Worm (Caenorhabditis elegans): ENCODE results near the gene bath-42.

The bath-42 gene

ce11 chrIII:8185130-8185529, 21.9 kb upstream of the bath-42 start:
- TF ChIP-seq lin-11 (tag; optimal IDR thresholded peaks at IDR 0.05) (no peak), aly-2 (tag; optimal IDR thresholded peaks at IDR 0.05) (no peak), ztf-11 (tag; optimal IDR thresholded peaks at IDR 0.05) (no peak), unc-55 (GFP tag; optimal IDR thresholded peaks at IDR 0.05) (no peak), nhr-6 (tag; optimal IDR thresholded peaks at IDR 0.05) (no peak), fos-1 (tag; optimal IDR thresholded peaks at IDR 0.05) (no peak), nhr-25 (tag; optimal IDR thresholded peaks at IDR 0.05) (no peak), mab-5 (tag; optimal IDR thresholded peaks at IDR 0.05) (no peak), alr-1 (tag; optimal IDR thresholded peaks at IDR 0.05) (no peak), Y55F3AM.14 (GFP tag; optimal IDR thresholded peaks at IDR 0.05) (no peak), ceh-16 (tag; optimal IDR thresholded peaks at IDR 0.05) (no peak), ceh-82 (tag; optimal IDR thresholded peaks at IDR 0.05) (no peak), nhr-77 (tag; optimal IDR thresholded peaks at IDR 0.05) (no peak), peb-1 (tag; optimal IDR thresholded peaks at IDR 0.05) (no peak), ztf-4 (tag; optimal IDR thresholded peaks at IDR 0.05) (no peak), nhr-11 (tag; optimal IDR thresholded peaks at IDR 0.05) (no peak), nhr-12 (tag; optimal IDR thresholded peaks at IDR 0.05) (no peak), crh-2 (tag; optimal IDR thresholded peaks at IDR 0.05) (no peak)

DNA sequence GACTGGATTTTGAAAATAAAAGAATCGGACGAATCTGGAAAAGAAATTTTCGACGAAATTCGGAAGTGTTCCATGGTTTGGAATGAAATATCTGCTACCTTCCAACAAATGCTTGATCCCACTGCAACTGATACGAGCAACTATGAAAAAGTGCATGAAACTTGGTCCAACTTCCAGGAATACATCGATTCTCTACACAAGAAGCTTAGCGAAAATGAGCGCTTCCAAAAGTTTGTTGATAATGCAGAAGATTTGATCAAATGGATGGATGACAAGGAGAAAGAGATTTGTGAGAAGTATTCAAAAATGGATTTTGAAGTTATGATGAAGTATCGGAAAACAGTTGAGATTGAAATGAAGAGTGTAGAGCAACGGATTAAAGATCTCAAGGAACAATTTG, 19.4 kb upstream of the bath-42 start:
- TF ChIP-seq nhr-6 (tag; optimal IDR thresholded peaks at IDR 0.05) (no peak), zag-1 (tag; optimal IDR thresholded peaks at IDR 0.05) (no peak), nhr-77 (tag; optimal IDR thresholded peaks at IDR 0.05) (no peak), elt-3 (tag; optimal IDR thresholded peaks at IDR 0.05) (no peak), ceh-82 (tag; optimal IDR thresholded peaks at IDR 0.05) (no peak), gmeb-1 (tag; optimal IDR thresholded peaks at IDR 0.05) (no peak), nhr-25 (tag; optimal IDR thresholded peaks at IDR 0.05) (no peak), R02D3.7 (tag; optimal IDR thresholded peaks at IDR 0.05) (no peak), nhr-11 (tag; optimal IDR thresholded peaks at IDR 0.05) (no peak), lin-11 (tag; optimal IDR thresholded peaks at IDR 0.05) (no peak), nhr-237 (tag; optimal IDR thresholded peaks at IDR 0.05) (no peak), sma-9 (GFP tag; optimal IDR thresholded peaks at IDR 0.05) (no peak), sma-9 (tag; optimal IDR thresholded peaks at IDR 0.05) (no peak), mdl-1 (tag; optimal IDR thresholded peaks at IDR 0.05) (no peak), ceh-16 (tag; optimal IDR thresholded peaks at IDR 0.05) (no peak), unc-55 (GFP tag; optimal IDR thresholded peaks at IDR 0.05) (no peak), blmp-1 (tag; optimal IDR thresholded peaks at IDR 0.05; ENCODE audit: insufficient read depth) (no peak), snpc-4 (tag; optimal IDR thresholded peaks at IDR 0.05) (no peak)

ce11 chrIII:8181581-8181980, 18.4 kb upstream of the bath-42 start, which contains the start of gene spc-2:
TSS of gene spc-2 (plus strand) at chrIII:8181881.
- no peak for TF ChIP-seq C34F6.9 (tag; optimal IDR thresholded peaks at IDR 0.05)

ce11 chrIII:8178924-8179323, 15.7 kb upstream of the bath-42 start, which contains the start of gene C50C3.5:
TSS of gene C50C3.5 (plus strand) at chrIII:8179224.
- no peak for TF ChIP-seq crh-2 (tag; optimal IDR thresholded peaks at IDR 0.05)
- no peak for TF ChIP-seq nhr-6 (tag; optimal IDR thresholded peaks at IDR 0.05)
- no peak for TF ChIP-seq ama-1 (optimal IDR thresholded peaks at IDR 0.05)
- no peak for TF ChIP-seq sem-4 (tag; optimal IDR thresholded peaks at IDR 0.05)
- no peak for TF ChIP-seq alr-1 (tag; optimal IDR thresholded peaks at IDR 0.05)
- no peak for TF ChIP-seq C34F6.9 (tag; optimal IDR thresholded peaks at IDR 0.05)
- no peak for TF ChIP-seq ceh-16 (tag; optimal IDR thresholded peaks at IDR 0.05)
- TF ChIP-seq nhr-25 (tag; optimal IDR thresholded peaks at IDR 0.05), result no peak
- TF ChIP-seq lin-13 (GFP tag; optimal IDR thresholded peaks at IDR 0.05), result no peak
- TF ChIP-seq F13H6.1 (tag; optimal IDR thresholded peaks at IDR 0.05), result no peak
- no peak for TF ChIP-seq mab-5 (tag; optimal IDR thresholded peaks at IDR 0.05)
- no peak for TF ChIP-seq sma-9 (GFP tag; optimal IDR thresholded peaks at IDR 0.05)
- no peak for TF ChIP-seq sma-9 (tag; optimal IDR thresholded peaks at IDR 0.05)
- TF ChIP-seq ceh-82 (tag; optimal IDR thresholded peaks at IDR 0.05), result no peak
- TF ChIP-seq Y55F3AM.14 (GFP tag; optimal IDR thresholded peaks at IDR 0.05), result no peak

DNA sequence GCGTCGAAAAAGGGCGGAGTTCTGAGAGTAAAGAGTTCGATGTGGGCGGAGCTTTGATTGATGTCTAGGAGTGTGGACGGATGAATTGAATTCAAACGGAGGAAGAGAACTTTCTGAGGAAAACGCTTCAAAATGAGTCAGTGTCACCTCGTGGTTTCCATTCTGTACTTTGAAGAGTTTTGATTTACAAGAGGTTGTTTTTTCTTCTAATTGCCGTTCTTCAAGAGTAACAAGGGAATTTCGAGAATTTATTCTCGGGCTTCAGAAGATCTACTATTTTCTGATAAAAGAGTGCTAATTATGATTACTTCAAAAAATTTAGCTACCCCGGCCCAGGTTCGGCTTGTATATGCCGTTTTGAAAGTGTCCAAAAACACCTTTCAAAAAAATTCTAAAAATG, 13.1 kb upstream of the bath-42 start, which contains the start of gene C50C3.12:
C50C3.12 (plus strand) TSS at position 301 of the 400 bp plus-strand sequence.
- TF ChIP-seq nhr-129 (tag; optimal IDR thresholded peaks at IDR 0.05), result no peak
- no peak for TF ChIP-seq unc-39 (tag; optimal IDR thresholded peaks at IDR 0.05)
- TF ChIP-seq fos-1 (tag; optimal IDR thresholded peaks at IDR 0.05), result no peak
- no peak for TF ChIP-seq nhr-6 (tag; optimal IDR thresholded peaks at IDR 0.05)
- no peak for TF ChIP-seq gmeb-1 (tag; optimal IDR thresholded peaks at IDR 0.05)
- no peak for TF ChIP-seq snpc-4 (tag; optimal IDR thresholded peaks at IDR 0.05)
